Fruit fly (Drosophila melanogaster): ENCODE data around the gene Socs16D.

Socs16D gene

dm6 chrX:17845820-17846379 lies 18.5 kb upstream of the Socs16D start:
- no peak for TF ChIP-seq pita (GFP tag; optimal IDR thresholded peaks at IDR 0.05)
- TF ChIP-seq CG13123 (GFP tag; optimal IDR thresholded peaks at IDR 0.05) = no peak
- peak; percentile 86 for TF ChIP-seq CG34376 (GFP tag; optimal IDR thresholded peaks at IDR 0.05)
- TF ChIP-seq GATAe (GFP tag; conservative IDR thresholded peaks at IDR 0.05) = peak; percentile 29; the same call in 1 of the 2 replicates
- no peak for TF ChIP-seq CG6254 (GFP tag; optimal IDR thresholded peaks at IDR 0.05)
- TF ChIP-seq mirr (GFP tag; optimal IDR thresholded peaks at IDR 0.05) = peak; percentile 31
- no peak for TF ChIP-seq CG2202 (tag; optimal IDR thresholded peaks at IDR 0.05)
- peak; percentile 28 for TF ChIP-seq CG6813 (GFP tag; optimal IDR thresholded peaks at IDR 0.05)
- no peak for TF ChIP-seq CG32772 (GFP tag; IDR thresholded peaks at IDR 0.05)
- peak; percentile 16 for TF ChIP-seq sens (GFP tag)
- TF ChIP-seq CG17361 (GFP tag; IDR thresholded peaks at IDR 0.05) = no peak
- TF ChIP-seq CG6791 (GFP tag; IDR thresholded peaks at IDR 0.05; ENCODE audit: partially characterized antibody) = no peak
- no peak for TF ChIP-seq nerfin-1 (tag; optimal IDR thresholded peaks at IDR 0.05)
- peak; percentile 1 for TF ChIP-seq CG3995 (GFP tag; optimal IDR thresholded peaks at IDR 0.05)
- no peak for TF ChIP-seq CG6175 (GFP tag; IDR thresholded peaks at IDR 0.05)
- no peak for TF ChIP-seq ab (GFP tag; optimal IDR thresholded peaks at IDR 0.05)
- peak; percentile 55 for TF ChIP-seq CG15479 (GFP tag; optimal IDR thresholded peaks at IDR 0.05)
- no peak for TF ChIP-seq tx (GFP tag; optimal IDR thresholded peaks at IDR 0.05)
- TF ChIP-seq CG17829 (tag; optimal IDR thresholded peaks at IDR 0.05) = no peak
- TF ChIP-seq row (GFP tag; IDR thresholded peaks at IDR 0.05) = no peak
- peak; percentile 37 for TF ChIP-seq ftz-f1 (GFP tag; optimal IDR thresholded peaks at IDR 0.05)
- peak; percentile 44 for TF ChIP-seq grn (GFP tag; optimal IDR thresholded peaks at IDR 0.05)
- peak; percentile 17 for TF ChIP-seq HmgZ (tag; optimal IDR thresholded peaks at IDR 0.05)
- TF ChIP-seq CG9727 (GFP tag; optimal IDR thresholded peaks at IDR 0.05) = no peak
- TF ChIP-seq Tbp (GFP tag; optimal IDR thresholded peaks at IDR 0.05) = no peak
- TF ChIP-seq CG10543 (GFP tag; optimal IDR thresholded peaks at IDR 0.05) = peak; percentile 4
- TF ChIP-seq sim (GFP tag; IDR thresholded peaks at IDR 0.05) = no peak
- TF ChIP-seq stwl (tag; optimal IDR thresholded peaks at IDR 0.05) = no peak
- TF ChIP-seq PHDP (tag; optimal IDR thresholded peaks at IDR 0.05) = peak; percentile 12
- TF ChIP-seq CG10366 (GFP tag; IDR thresholded peaks at IDR 0.05) = no peak
- TF ChIP-seq CG15073 (GFP tag; optimal IDR thresholded peaks at IDR 0.05) = no peak
- TF ChIP-seq CG12104 (GFP tag; optimal IDR thresholded peaks at IDR 0.05) = no peak
- TF ChIP-seq Atf3 (GFP tag; optimal IDR thresholded peaks at IDR 0.05) = no peak
- peak; percentile 19 for TF ChIP-seq cg (GFP tag; optimal IDR thresholded peaks at IDR 0.05)
- no peak for TF ChIP-seq scrt (GFP tag; optimal IDR thresholded peaks at IDR 0.05)
- TF ChIP-seq ara (GFP tag; IDR thresholded peaks at IDR 0.05) = no peak
- TF ChIP-seq abd-A (tag; optimal IDR thresholded peaks at IDR 0.05) = no peak
- TF ChIP-seq Neu2 (GFP tag; optimal IDR thresholded peaks at IDR 0.05; ENCODE audit: borderline replicate concordance) = no peak
- TF ChIP-seq CG7271 (tag; optimal IDR thresholded peaks at IDR 0.05) = no peak
- TF ChIP-seq org-1 (GFP tag; optimal IDR thresholded peaks at IDR 0.05) = no peak
- no peak for TF ChIP-seq kah (GFP tag; optimal IDR thresholded peaks at IDR 0.05)
- peak; percentile 60 for TF ChIP-seq exex (tag; optimal IDR thresholded peaks at IDR 0.05)
- TF ChIP-seq bab2 (GFP tag; optimal IDR thresholded peaks at IDR 0.05) = no peak
- no peak for TF ChIP-seq CG6689 (GFP tag; IDR thresholded peaks at IDR 0.05)
- peak; percentile 78 for TF ChIP-seq sug (tag; optimal IDR thresholded peaks at IDR 0.05)
- TF ChIP-seq Ada2b (GFP tag; IDR thresholded peaks at IDR 0.05) = no peak
